Worm (Caenorhabditis elegans): ENCODE data around the gene rpoa-49.
A peak's percentile ranks its signal among the peaks of the same experiment; 100 is the strongest.

rpoa-49 gene

DNA sequence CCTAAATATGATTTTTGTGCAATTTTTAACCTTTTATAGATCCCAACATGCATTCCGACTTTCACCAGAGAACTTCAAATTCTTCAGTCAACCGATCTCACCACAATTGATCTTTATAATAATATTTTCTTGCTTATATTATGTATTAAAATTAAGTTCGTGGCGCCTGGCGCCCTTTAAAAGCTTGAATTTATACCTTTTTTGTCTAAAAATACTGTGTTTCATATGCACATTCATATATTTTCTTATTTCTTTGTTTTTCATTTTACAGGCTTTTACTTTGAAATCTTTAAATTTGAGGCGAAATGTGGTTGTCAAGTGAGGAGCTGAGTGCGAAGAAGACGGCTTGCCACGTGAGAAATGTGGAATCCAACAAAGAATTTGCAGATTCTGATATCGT, at the start of gene rpoa-49:
TSS of gene rpoa-49 (plus strand) at position 301 of the 400 bp plus-strand sequence.
- TF ChIP-seq pha-4 (tag; optimal IDR thresholded peaks at IDR 0.05) (no peak), madf-6 (GFP tag; IDR thresholded peaks at IDR 0.05) (no peak), athp-1 (tag; optimal IDR thresholded peaks at IDR 0.05) (no peak), ceh-58 (GFP tag; IDR thresholded peaks at IDR 0.05) (no peak), T26A5.8 (tag; optimal IDR thresholded peaks at IDR 0.05) (no peak), B0336.3 (GFP tag; IDR thresholded peaks at IDR 0.05) (no peak), bed-1 (GFP tag; IDR thresholded peaks at IDR 0.05) (no peak), bed-2 (GFP tag; IDR thresholded peaks at IDR 0.05) (no peak), ceh-100 (GFP tag; IDR thresholded peaks at IDR 0.05) (no peak)

DNA sequence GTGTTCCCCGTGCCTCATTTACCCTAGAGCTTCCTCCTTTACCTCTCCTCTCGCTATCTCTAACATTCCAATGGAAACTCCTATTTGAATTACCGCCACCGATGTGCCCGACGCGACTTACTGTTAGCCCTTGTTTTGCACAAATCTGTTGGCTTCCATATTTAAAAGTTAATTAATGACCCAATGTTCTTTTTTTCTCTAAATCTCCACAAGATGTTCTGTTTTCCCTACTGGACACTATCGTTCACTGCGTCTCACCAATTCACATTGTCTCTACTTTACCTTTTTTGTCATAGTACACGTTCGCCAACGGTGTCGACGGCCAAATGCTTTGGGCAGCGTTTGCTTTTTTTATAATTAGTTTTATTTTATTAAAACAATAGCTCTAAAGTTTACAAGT, 44.3 kb upstream of the rpoa-49 start:
- no peak for TF ChIP-seq dpff-1 (tag; optimal IDR thresholded peaks at IDR 0.05)
- TF ChIP-seq sptf-2 (GFP tag; optimal IDR thresholded peaks at IDR 0.05): no peak

DNA sequence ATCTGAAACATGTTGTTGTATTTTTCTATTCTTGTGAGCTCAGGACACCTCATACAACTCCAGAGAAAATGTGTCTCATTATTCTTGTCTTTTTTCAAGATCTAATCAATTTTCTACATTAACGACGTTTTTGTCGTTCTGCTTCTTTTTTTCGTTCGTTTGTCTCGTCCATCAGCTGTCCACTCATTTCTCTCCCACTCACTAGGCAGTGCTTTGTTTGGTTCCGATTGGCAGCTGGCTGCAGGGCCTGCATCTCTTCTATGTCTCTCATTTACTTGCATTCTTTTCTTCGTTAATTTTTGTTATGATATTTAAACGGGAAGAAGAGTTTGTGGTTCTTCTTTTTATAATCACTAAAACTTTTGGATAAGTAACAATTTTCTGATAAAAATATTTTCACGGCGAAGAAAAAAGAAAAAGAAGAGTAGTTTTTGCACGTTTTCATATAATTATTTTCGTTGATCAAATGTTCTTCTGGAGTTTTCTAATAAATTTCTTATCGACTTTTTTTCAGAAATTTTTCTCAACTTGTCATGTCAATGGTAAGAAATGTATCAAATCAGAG, 43.4 kb upstream of the rpoa-49 start, which contains the start of gene 2L52.1:
TSS of gene 2L52.1 (plus strand) at position 515 of the 565 bp plus-strand sequence.
- TF ChIP-seq snpc-1.1 (tag; optimal IDR thresholded peaks at IDR 0.05; ENCODE audit: insufficient read depth): no peak
- TF ChIP-seq nhr-80 (tag; optimal IDR thresholded peaks at IDR 0.05): peak; percentile 28

DNA sequence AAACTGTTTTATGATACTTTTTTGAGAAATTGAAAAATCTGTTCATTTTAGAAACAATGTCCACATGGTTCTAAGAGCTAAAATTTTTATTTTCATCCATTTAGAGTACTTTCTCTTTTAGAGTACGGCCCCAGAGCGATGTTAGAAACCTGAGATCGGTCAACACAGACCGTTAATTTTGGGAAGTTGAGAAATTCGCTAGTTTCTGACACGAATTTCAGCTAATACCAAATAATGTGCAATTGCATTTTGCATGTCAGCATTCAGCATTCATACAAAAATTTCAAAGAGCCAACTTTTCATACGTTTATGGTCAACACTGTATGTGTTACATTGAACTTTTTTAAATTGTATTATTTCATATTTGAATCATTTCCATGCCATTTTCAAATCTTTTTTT, 40.0 kb upstream of the rpoa-49 start:
- TF ChIP-seq mes-4 (tag; optimal IDR thresholded peaks at IDR 0.05) (no peak), dpl-1 (GFP tag; optimal IDR thresholded peaks at IDR 0.05) (no peak), ztf-25 (GFP tag; IDR thresholded peaks at IDR 0.05) (no peak), unc-130 (GFP tag; optimal IDR thresholded peaks at IDR 0.05) (no peak), ceh-79 (tag; optimal IDR thresholded peaks at IDR 0.05) (no peak), akir-1 (GFP tag; optimal IDR thresholded peaks at IDR 0.05) (no peak), attf-5 (GFP tag; optimal IDR thresholded peaks at IDR 0.05) (no peak), mcd-1 (GFP tag; IDR thresholded peaks at IDR 0.05) (no peak), snpc-1.3 (tag; optimal IDR thresholded peaks at IDR 0.05; ENCODE audit: insufficient read depth) (no peak)

DNA sequence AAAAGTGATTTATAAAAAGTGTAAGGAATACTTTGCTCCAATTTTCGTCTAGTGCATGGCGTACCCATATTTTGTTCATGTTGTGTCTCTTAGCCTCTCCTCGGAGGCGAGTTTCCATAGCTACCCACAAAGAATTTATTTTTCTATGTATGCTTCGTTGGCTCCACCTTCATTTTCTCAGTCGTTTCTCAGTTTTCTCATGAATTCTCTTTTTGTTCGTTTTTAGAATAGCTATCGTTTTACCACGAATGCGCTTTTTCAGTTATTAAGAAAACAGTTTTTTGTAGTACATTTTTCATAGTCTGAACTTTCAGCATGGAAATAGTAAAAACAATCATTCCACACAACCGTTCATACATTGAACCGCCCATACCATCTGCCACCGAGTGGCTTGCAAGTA, 38.5 kb upstream of the rpoa-49 start, which contains the start of gene osta-1:
TSS of gene osta-1 (plus strand) at position 309 of the 400 bp plus-strand sequence.
- TF ChIP-seq T26A5.8 (tag; optimal IDR thresholded peaks at IDR 0.05): no peak
- TF ChIP-seq F49E8.2 (tag; optimal IDR thresholded peaks at IDR 0.05; ENCODE audit: insufficient read depth): no peak
- TF ChIP-seq him-1 (tag; optimal IDR thresholded peaks at IDR 0.05): no peak
- TF ChIP-seq ztf-28 (GFP tag; IDR thresholded peaks at IDR 0.05): no peak
- no peak for TF ChIP-seq akir-1 (GFP tag; optimal IDR thresholded peaks at IDR 0.05)
- no peak for TF ChIP-seq sptf-2 (GFP tag; optimal IDR thresholded peaks at IDR 0.05)
- TF ChIP-seq efl-1 (GFP tag; optimal IDR thresholded peaks at IDR 0.05): no peak
- TF ChIP-seq snpc-1.3 (tag; optimal IDR thresholded peaks at IDR 0.05; ENCODE audit: insufficient read depth): no peak
- TF ChIP-seq lsy-27 (tag; optimal IDR thresholded peaks at IDR 0.05; ENCODE audit: borderline replicate concordance, insufficient read depth): no peak
- no peak for TF ChIP-seq mxl-1 (tag; optimal IDR thresholded peaks at IDR 0.05)
- TF ChIP-seq lin-40 (tag; optimal IDR thresholded peaks at IDR 0.05): no peak
- no peak for TF ChIP-seq F10E7.11 (tag; optimal IDR thresholded peaks at IDR 0.05)
- TF ChIP-seq atf-7 (tag; optimal IDR thresholded peaks at IDR 0.05): no peak
- no peak for TF ChIP-seq C06A6.2 (GFP tag; conservative IDR thresholded peaks at IDR 0.05)
- no peak for TF ChIP-seq unc-130 (GFP tag; optimal IDR thresholded peaks at IDR 0.05)
- TF ChIP-seq madf-3 (GFP tag; IDR thresholded peaks at IDR 0.05): no peak

All from whole organism, young adult.